Worm (Caenorhabditis elegans) whole organism, young adult: ENCODE measurements around the gene F54D5.5.

Source experiments
- B0019.2 ChIP-seq: fragments of 200-800 bp; sonication (Bioruptor generic); conservative IDR thresholded peaks from 2 replicates; pipeline ENCODE4 v1.3.6; 2022; ENCODE audit warnings: missing genetic modification reagents, missing genetic modification characterization, missing compliant biosample characterization
- C17E4.6 ChIP-seq: fragments of 200-800 bp; sonication (Bioruptor generic); IDR thresholded peaks from 2 replicates; pipeline ENCODE4 v1.3.6; 2022; ENCODE audit warnings: missing genetic modification reagents, missing genetic modification characterization, missing compliant biosample characterization
- F10E7.11 ChIP-seq: sonication (generic microtip); optimal IDR thresholded peaks from 2 replicates; lab custom pipeline; 2017; ENCODE audit warnings: mild to moderate bottlenecking, missing genetic modification characterization, moderate library complexity, missing compliant biosample characterization
- F37B4.10 ChIP-seq: fragments of 200-800 bp; sonication (Bioruptor generic); IDR thresholded peaks from 2 replicates; pipeline ENCODE4 v1.3.6; 2022; ENCODE audit warnings: missing genetic modification characterization, missing compliant biosample characterization
- F49E8.2 ChIP-seq: sonication (generic microtip); optimal IDR thresholded peaks from 3 replicates; lab custom pipeline; 2017; ENCODE audit warnings: missing genetic modification characterization, mild to moderate bottlenecking, missing compliant biosample characterization, antibody characterized with exemption, moderate library complexity; ENCODE audit not compliant: insufficient read depth
- T07F8.4 ChIP-seq: sonication (generic microtip); optimal IDR thresholded peaks from 2 replicates; lab custom pipeline; 2016; ENCODE audit warnings: mild to moderate bottlenecking, missing genetic modification characterization, moderate library complexity, missing compliant biosample characterization
- Y53G8AR.9 ChIP-seq: fragments of 200-800 bp; sonication (Bioruptor generic); conservative IDR thresholded peaks from 2 replicates; pipeline ENCODE4 v1.3.6; 2022; ENCODE audit warnings: missing genetic modification reagents, missing genetic modification characterization, missing compliant biosample characterization
- Y67H2A.10 ChIP-seq: fragments of 200-800 bp; sonication (Bioruptor generic); conservative IDR thresholded peaks from 2 replicates; pipeline ENCODE4 v1.3.6; 2022; ENCODE audit warnings: missing genetic modification reagents, missing genetic modification characterization, missing compliant biosample characterization
- Y79H2A.3 ChIP-seq: fragments of 200-800 bp; sonication (Bioruptor generic); conservative IDR thresholded peaks from 2 replicates; pipeline ENCODE4 v1.3.6; 2022; ENCODE audit warnings: missing genetic modification reagents, missing genetic modification characterization, missing compliant biosample characterization
- Y95B8A.8 ChIP-seq: fragments of 200-800 bp; sonication (Bioruptor generic); IDR thresholded peaks from 2 replicates; pipeline ENCODE4 v1.3.6; 2022; ENCODE audit warnings: missing genetic modification reagents, missing genetic modification characterization, missing compliant biosample characterization
- akir-1 ChIP-seq: fragments of 200-800 bp; sonication (Bioruptor generic); optimal IDR thresholded peaks from 2 replicates; lab custom pipeline; 2018; ENCODE audit warnings: mild to moderate bottlenecking, missing genetic modification characterization, moderate library complexity, missing compliant biosample characterization
- aptf-3 ChIP-seq: fragments of 200-800 bp; sonication (Bioruptor generic); IDR thresholded peaks from 2 replicates; pipeline ENCODE4 v1.3.6; 2022; ENCODE audit warnings: missing genetic modification characterization, missing compliant biosample characterization
- bed-2 ChIP-seq: fragments of 200-800 bp; sonication (Bioruptor generic); IDR thresholded peaks from 2 replicates; pipeline ENCODE4 v1.3.6; 2022; ENCODE audit warnings: missing genetic modification reagents, missing genetic modification characterization, missing compliant biosample characterization
- ccch-3 ChIP-seq: fragments of 200-800 bp; sonication (Bioruptor generic); optimal IDR thresholded peaks from 2 replicates; lab custom pipeline; 2018; ENCODE audit warnings: mild to moderate bottlenecking, missing genetic modification characterization, missing compliant biosample characterization
- ceh-27 ChIP-seq: fragments of 200-800 bp; sonication (Bioruptor generic); optimal IDR thresholded peaks from 2 replicates; lab custom pipeline; 2018; ENCODE audit warnings: mild to moderate bottlenecking, missing genetic modification characterization, moderate library complexity, missing compliant biosample characterization
- ceh-79 ChIP-seq: sonication (generic microtip); optimal IDR thresholded peaks from 2 replicates; lab custom pipeline; 2017; ENCODE audit warnings: mild to moderate bottlenecking, missing genetic modification characterization, missing compliant biosample characterization
- chd-7 ChIP-seq: sonication (generic microtip); optimal IDR thresholded peaks from 2 replicates; lab custom pipeline; 2016; ENCODE audit warnings: mild to moderate bottlenecking, missing genetic modification characterization, moderate library complexity, missing compliant biosample characterization
- die-1 ChIP-seq: sonication (generic microtip); optimal IDR thresholded peaks from 2 replicates; lab custom pipeline; 2016; ENCODE audit warnings: missing genotype, mild to moderate bottlenecking, missing genetic modification characterization, missing compliant biosample characterization
- dox-1 ChIP-seq: fragments of 200-800 bp; sonication (Bioruptor generic); IDR thresholded peaks from 2 replicates; pipeline ENCODE4 v1.3.6; 2022; ENCODE audit warnings: missing genetic modification reagents, missing genetic modification characterization, missing compliant biosample characterization
- dpl-1 ChIP-seq: fragments of 150-350 bp; optimal IDR thresholded peaks from 2 replicates; lab custom pipeline; 2014; ENCODE audit warnings: missing biosample characterization, missing genetic modification reagents, missing genetic modification characterization
- fkh-3 ChIP-seq: sonication (generic microtip); optimal IDR thresholded peaks from 2 replicates; lab custom pipeline; 2016; ENCODE audit warnings: mild to moderate bottlenecking, missing genetic modification characterization, missing compliant biosample characterization
- gei-17 ChIP-seq: fragments of 200-800 bp; sonication (Bioruptor generic); optimal IDR thresholded peaks from 2 replicates; lab custom pipeline; 2018; ENCODE audit warnings: mild to moderate bottlenecking, missing genetic modification characterization, missing compliant biosample characterization
- hmg-1.2 ChIP-seq: fragments of 200-800 bp; sonication (Bioruptor generic); IDR thresholded peaks from 2 replicates; pipeline ENCODE4 v1.3.6; 2022; ENCODE audit warnings: missing genetic modification reagents, missing genetic modification characterization, missing compliant biosample characterization
- lag-1 ChIP-seq: fragments of 200-800 bp; sonication (Bioruptor generic); IDR thresholded peaks from 2 replicates; pipeline ENCODE4 v1.3.6; 2022; ENCODE audit warnings: missing genetic modification reagents, missing genetic modification characterization, missing compliant biosample characterization
- let-526 ChIP-seq: fragments of 200-800 bp; sonication (Bioruptor generic); IDR thresholded peaks from 2 replicates; pipeline ENCODE4 v1.3.6; 2022; ENCODE audit warnings: missing genetic modification reagents, missing genetic modification characterization, missing compliant biosample characterization
- let-607 ChIP-seq, 2 experiments: fragments of 200-800 bp in 1 of 2; sonication (Bioruptor generic) in 1 of 2; sonication (generic microtip) in 1 of 2; optimal IDR thresholded peaks; 2 replicates each; lab custom pipeline; 2016 to 2018; ENCODE audit warnings: mild to moderate bottlenecking in 2 of 2, missing compliant biosample characterization in 2 of 2, missing genetic modification characterization in 2 of 2, moderate library complexity in 2 of 2, missing genotype in 1 of 2
- lin-35 ChIP-seq, 3 experiments: fragments of 150-350 bp in 2 of 3; sonication (generic microtip) in 1 of 3; optimal IDR thresholded peaks; 2 replicates each; lab custom pipeline; 2014 to 2018; ENCODE audit warnings: missing biosample characterization in 3 of 3, missing genetic modification characterization in 3 of 3, missing genetic modification reagents in 3 of 3
- lin-54 ChIP-seq: fragments of 200-800 bp; sonication (Bioruptor generic); optimal IDR thresholded peaks from 2 replicates; lab custom pipeline; 2018; ENCODE audit warnings: mild to moderate bottlenecking, missing genetic modification characterization, missing compliant biosample characterization
- madf-3 ChIP-seq: fragments of 200-800 bp; sonication (Bioruptor generic); IDR thresholded peaks from 2 replicates; pipeline ENCODE4 v1.3.6; 2022; ENCODE audit warnings: missing genetic modification reagents, missing genetic modification characterization, missing compliant biosample characterization
- madf-8 ChIP-seq: fragments of 200-800 bp; sonication (Bioruptor generic); conservative IDR thresholded peaks from 2 replicates; pipeline ENCODE4 v1.3.6; 2022; ENCODE audit warnings: missing genetic modification reagents, missing genetic modification characterization, missing compliant biosample characterization
- mel-28 ChIP-seq: sonication (generic microtip); optimal IDR thresholded peaks from 2 replicates; lab custom pipeline; 2016; ENCODE audit warnings: borderline replicate concordance, mild to moderate bottlenecking, missing genetic modification characterization, missing compliant biosample characterization
- nfyb-1 ChIP-seq: fragments of 200-800 bp; sonication (Bioruptor generic); IDR thresholded peaks from 2 replicates; pipeline ENCODE4 v1.3.6; 2022; ENCODE audit warnings: missing genetic modification reagents, missing genetic modification characterization, missing compliant biosample characterization
- nhr-179 ChIP-seq: sonication (generic microtip); optimal IDR thresholded peaks from 2 replicates; lab custom pipeline; 2016; ENCODE audit warnings: mild to moderate bottlenecking, missing genetic modification characterization, missing compliant biosample characterization
- nhr-90 ChIP-seq: sonication (generic microtip); optimal IDR thresholded peaks from 2 replicates; lab custom pipeline; 2016; ENCODE audit warnings: missing genotype, mild to moderate bottlenecking, missing genetic modification characterization, missing compliant biosample characterization
- sdz-38 ChIP-seq: sonication (generic microtip); optimal IDR thresholded peaks from 2 replicates; lab custom pipeline; 2016; ENCODE audit warnings: missing genotype, missing genetic modification characterization, missing compliant biosample characterization
- sea-2 ChIP-seq: fragments of 200-800 bp; sonication (Bioruptor generic); IDR thresholded peaks from 2 replicates; pipeline ENCODE4 v1.3.6; 2022; ENCODE audit warnings: missing genetic modification characterization, missing compliant biosample characterization
- snpc-1.1 ChIP-seq: sonication (generic microtip); optimal IDR thresholded peaks from 2 replicates; lab custom pipeline; 2017; ENCODE audit warnings: missing genetic modification characterization, mild to moderate bottlenecking, missing compliant biosample characterization, antibody characterized with exemption, moderate library complexity, missing genotype, missing genetic modification reagents; ENCODE audit not compliant: insufficient read depth
- snpc-1.3 ChIP-seq: sonication (generic microtip); optimal IDR thresholded peaks from 2 replicates; lab custom pipeline; 2017; ENCODE audit warnings: missing genetic modification characterization, mild to moderate bottlenecking, missing compliant biosample characterization, antibody characterized with exemption, moderate library complexity, missing genotype, missing genetic modification reagents; ENCODE audit not compliant: insufficient read depth
- snpc-4 ChIP-seq, 5 experiments: fragments of 150-350 bp in 1 of 5; sonication (generic microtip) in 4 of 5; optimal IDR thresholded peaks; 2 replicates each; lab custom pipeline; 2014 to 2018; ENCODE audit warnings: missing genetic modification characterization in 5 of 5, missing biosample characterization in 3 of 5, antibody characterized with exemption in 2 of 5, mild to moderate bottlenecking in 2 of 5, missing compliant biosample characterization in 2 of 5, missing genotype in 2 of 5, moderate library complexity in 2 of 5, missing genetic modification reagents in 1 of 5
- sptf-2 ChIP-seq: fragments of 200-800 bp; sonication (Bioruptor generic); optimal IDR thresholded peaks from 2 replicates; lab custom pipeline; 2018; ENCODE audit warnings: mild to moderate bottlenecking, missing genetic modification characterization, missing compliant biosample characterization
- tbp1 ChIP-seq: fragments of 200-800 bp; sonication (Bioruptor generic); optimal IDR thresholded peaks from 2 replicates; lab custom pipeline; 2018; ENCODE audit warnings: mild to moderate bottlenecking, missing genetic modification characterization, missing compliant biosample characterization
- tbx-9 ChIP-seq: sonication (generic microtip); optimal IDR thresholded peaks from 2 replicates; lab custom pipeline; 2016; ENCODE audit warnings: borderline replicate concordance, missing genetic modification characterization, inconsistent platforms, missing compliant biosample characterization
- tlf-1 ChIP-seq: fragments of 200-800 bp; sonication (Bioruptor generic); optimal IDR thresholded peaks from 2 replicates; lab custom pipeline; 2018; ENCODE audit warnings: mild to moderate bottlenecking, missing genetic modification characterization, missing compliant biosample characterization
- zfh-2 ChIP-seq: fragments of 200-800 bp; sonication (Bioruptor generic); conservative IDR thresholded peaks from 2 replicates; pipeline ENCODE4 v1.3.6; 2022; ENCODE audit warnings: missing genetic modification reagents, missing genetic modification characterization, missing compliant biosample characterization
- ztf-22 ChIP-seq: fragments of 200-800 bp; sonication (Bioruptor generic); optimal IDR thresholded peaks from 2 replicates; lab custom pipeline; 2018; ENCODE audit warnings: mild to moderate bottlenecking, missing genetic modification characterization, moderate library complexity, missing compliant biosample characterization
- ztf-26 ChIP-seq: sonication (generic microtip); optimal IDR thresholded peaks from 2 replicates; lab custom pipeline; 2017; ENCODE audit warnings: missing genetic modification characterization, missing compliant biosample characterization

Gene F54D5.5

DNA sequence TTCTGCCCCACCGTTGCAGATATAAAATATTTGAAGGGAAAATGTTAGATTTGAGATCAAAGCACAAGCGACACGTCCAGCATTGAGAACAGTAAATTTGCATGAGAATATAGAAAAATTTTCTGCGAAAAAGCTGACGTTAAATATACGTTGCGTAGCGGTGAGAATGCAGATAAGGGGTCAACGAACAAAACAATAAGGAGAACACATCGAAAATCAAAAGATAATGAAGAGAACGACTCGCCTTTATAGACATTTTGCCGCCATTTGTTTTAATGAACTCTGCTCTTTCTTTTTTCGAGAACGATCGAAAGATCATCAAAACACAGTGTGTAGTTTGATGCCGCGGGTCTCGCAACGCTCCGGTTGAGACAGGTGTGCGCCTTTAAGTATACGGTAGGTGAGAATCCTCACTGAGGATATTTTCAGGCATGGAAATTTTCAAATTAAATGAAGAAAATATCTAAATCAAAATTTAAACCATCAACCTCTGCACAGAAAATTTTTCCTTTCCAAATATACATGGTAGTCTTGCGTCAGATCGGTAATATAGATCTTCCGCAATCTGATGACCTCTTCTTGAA, 29.4 kb upstream of the F54D5.5 start (continued):
- TF ChIP-seq tbx-9 (no peak), fkh-3 (no peak), gei-17 (GFP tag; lab: Kevin White, UChicago) (no peak), snpc-4 (GFP tag; optimal IDR thresholded peaks at IDR 0.05; lab: Kevin White, UChicago) (no peak), snpc-4 (tag; optimal IDR thresholded peaks at IDR 0.05; lab: Kevin White, UChicago) (peak in 2 of 4 experiments; percentile 24 to 34), aptf-3 (no peak), let-526 (GFP tag; lab: Robert Waterston, UW) (no peak), madf-8 (GFP tag; lab: Robert Waterston, UW) (peak; percentile 84), Y95B8A.8 (no peak), tlf-1 (GFP tag; lab: Kevin White, UChicago) (peak; percentile 65), akir-1 (GFP tag; lab: Kevin White, UChicago) (no peak), ccch-3 (GFP tag; lab: Kevin White, UChicago) (no peak), T07F8.4 (tag; lab: Kevin White, UChicago) (no peak), nhr-179 (no peak), F37B4.10 (GFP tag; lab: Robert Waterston, UW) (no peak), bed-2 (no peak), Y53G8AR.9 (GFP tag; lab: Robert Waterston, UW) (peak; percentile 64; the same call in 1 of the 2 replicates), hmg-1.2 (GFP tag; lab: Robert Waterston, UW) (no peak; the same call in 1 of the 2 replicates), dpl-1 (GFP tag; lab: Kevin White, UChicago) (peak; percentile 40), dox-1 (peak; percentile 70), F49E8.2 (tag; lab: Kevin White, UChicago) (peak; percentile 75), C17E4.6 (GFP tag; lab: Robert Waterston, UW) (no peak), chd-7 (tag; lab: Kevin White, UChicago) (no peak), lin-35 (GFP tag; optimal IDR thresholded peaks at IDR 0.05; lab: Kevin White, UChicago) (peak in 1 of 3 experiments; percentile 9), Y67H2A.10 (GFP tag; lab: Robert Waterston, UW) (no peak), sea-2 (GFP tag; lab: Robert Waterston, UW) (no peak), tbp1 (GFP tag; lab: Kevin White, UChicago) (peak; percentile 11), F10E7.11 (tag; lab: Kevin White, UChicago) (no peak), snpc-1.3 (tag; lab: Kevin White, UChicago) (peak; percentile 7), die-1 (tag; lab: Kevin White, UChicago) (peak; percentile 11), ztf-26 (tag; lab: Kevin White, UChicago) (no peak), let-607 (tag; optimal IDR thresholded peaks at IDR 0.05; lab: Kevin White, UChicago) (no peak), zfh-2 (GFP tag; lab: Robert Waterston, UW) (no peak), ceh-27 (GFP tag; lab: Kevin White, UChicago) (no peak), lin-54 (peak; percentile 69), madf-3 (no peak), snpc-1.1 (tag; lab: Kevin White, UChicago) (no peak), B0019.2 (GFP tag; lab: Robert Waterston, UW) (no peak), sptf-2 (GFP tag; lab: Kevin White, UChicago) (no peak), ceh-79 (tag; lab: Kevin White, UChicago) (no peak), nhr-90 (tag; lab: Kevin White, UChicago) (no peak), Y79H2A.3 (GFP tag; lab: Robert Waterston, UW) (0 out of 2 replicates have a peak, but pooled peaks have one; percentile 59), ztf-22 (GFP tag; lab: Kevin White, UChicago) (no peak), mel-28 (tag; lab: Kevin White, UChicago) (no peak), lag-1 (GFP tag; lab: Robert Waterston, UW) (no peak), nfyb-1 (no peak), sdz-38 (tag; lab: Kevin White, UChicago) (no peak)
